Worm (Caenorhabditis elegans): Measurements from ENCODE around the gene gpa-1.

DNA sequence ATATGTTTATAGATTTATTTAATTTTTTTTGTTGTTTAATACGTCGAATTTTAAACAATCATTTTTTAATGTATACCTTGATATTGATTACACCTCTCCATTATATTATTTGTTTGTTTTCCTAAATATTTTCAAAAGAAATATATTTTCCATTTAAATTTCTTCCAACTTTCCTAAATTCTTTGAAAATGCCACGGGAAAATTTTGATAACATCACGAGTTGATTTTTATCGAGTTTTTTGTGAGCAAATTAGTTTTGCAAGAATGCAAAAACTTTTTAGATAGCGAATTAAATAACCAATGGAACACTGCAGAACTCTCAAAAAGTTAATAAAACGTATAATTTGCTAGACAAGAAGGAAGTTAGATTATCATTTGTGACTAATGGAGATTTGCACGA, 19.5 kb downstream of the gpa-1 start, which contains the start of gene srg-42:
- TF ChIP-seq nhr-11 (tag; optimal IDR thresholded peaks at IDR 0.05) (no peak), nfya-1 (tag; optimal IDR thresholded peaks at IDR 0.05; ENCODE audit: insufficient read depth) (no peak), unc-39 (tag; optimal IDR thresholded peaks at IDR 0.05) (no peak), nhr-25 (tag; optimal IDR thresholded peaks at IDR 0.05) (no peak), tbx-2 (tag; optimal IDR thresholded peaks at IDR 0.05) (no peak), snpc-4 (tag; optimal IDR thresholded peaks at IDR 0.05) (no peak), fkh-10 (GFP tag; optimal IDR thresholded peaks at IDR 0.05) (no peak), nhr-76 (tag; optimal IDR thresholded peaks at IDR 0.05) (no peak), ceh-28 (tag; optimal IDR thresholded peaks at IDR 0.05) (no peak)

All from whole organism, L3 larva.